Worm (Caenorhabditis elegans): Measurements from ENCODE around the gene tat-1.

ce11 chrIII:12430209-12430608 lies 8.7 kb upstream of the tat-1 start, which contains the start of gene Y49E10.16:
- TF ChIP-seq F23B12.7 (tag; optimal IDR thresholded peaks at IDR 0.05; ENCODE audit: insufficient read depth) (no peak), snpc-4 (GFP tag; optimal IDR thresholded peaks at IDR 0.05) (no peak), snpc-4 (tag; optimal IDR thresholded peaks at IDR 0.05) (no peak), unc-130 (GFP tag; optimal IDR thresholded peaks at IDR 0.05) (no peak), sdz-38 (tag; optimal IDR thresholded peaks at IDR 0.05) (no peak), sea-2 (GFP tag; IDR thresholded peaks at IDR 0.05) (no peak), madf-8 (GFP tag; conservative IDR thresholded peaks at IDR 0.05) (no peak), unc-62 (GFP tag; optimal IDR thresholded peaks at IDR 0.05) (no peak), T07F8.4 (tag; optimal IDR thresholded peaks at IDR 0.05) (no peak), K12H6.12 (tag; optimal IDR thresholded peaks at IDR 0.05) (no peak), nhr-90 (tag; optimal IDR thresholded peaks at IDR 0.05) (no peak)

Data from whole organism, young adult.